Fruit fly (Drosophila melanogaster): ENCODE measurements around the gene CG3225.

Gene CG3225

DNA sequence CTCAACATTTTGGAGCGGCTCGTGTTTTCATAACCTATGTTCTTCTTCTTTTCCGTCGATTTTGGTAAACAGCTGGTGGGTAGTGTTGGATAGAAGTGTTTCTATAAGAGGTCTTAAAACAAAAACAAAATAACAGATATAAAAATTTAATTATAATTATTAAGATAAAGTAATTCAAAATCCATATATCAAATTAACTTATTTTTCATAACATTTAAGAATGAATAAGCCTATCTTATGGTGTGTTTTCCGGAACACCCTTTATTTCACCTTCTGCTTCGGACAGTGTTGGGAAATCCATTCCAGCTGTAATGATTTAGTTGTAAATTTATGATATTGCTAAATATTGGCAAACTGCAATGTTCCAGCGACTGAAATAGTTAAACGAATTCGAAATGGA, 32.3 kb upstream of the CG3225 start, which contains the start of the genes mRpS2 and Mon1 (continued):
- TF ChIP-seq CG10431 (GFP tag; optimal IDR thresholded peaks at IDR 0.05) (peak; percentile 56), jing (GFP tag; optimal IDR thresholded peaks at IDR 0.05) (no peak), CG11504 (tag; optimal IDR thresholded peaks at IDR 0.05) (peak; percentile 93), chn (GFP tag; optimal IDR thresholded peaks at IDR 0.05) (peak; percentile 90), seq (GFP tag; IDR thresholded peaks at IDR 0.05) (peak; percentile 90), pb (GFP tag; optimal IDR thresholded peaks at IDR 0.05) (peak; percentile 54), chm (GFP tag; IDR thresholded peaks at IDR 0.05) (peak; percentile 71), Hand (GFP tag; optimal IDR thresholded peaks at IDR 0.05) (peak; percentile 86), CoRest (tag; optimal IDR thresholded peaks at IDR 0.05) (peak; percentile 96), CG2678 (tag; optimal IDR thresholded peaks at IDR 0.05) (peak; percentile 97), nerfin-2 (GFP tag; IDR thresholded peaks at IDR 0.05; ENCODE audit: partially characterized antibody) (no peak), ci (GFP tag; IDR thresholded peaks at IDR 0.05) (peak; percentile 96), phol (tag; optimal IDR thresholded peaks at IDR 0.05) (peak; percentile 95), Aef1 (GFP tag; IDR thresholded peaks at IDR 0.05) (peak; percentile 96), odd (GFP tag; optimal IDR thresholded peaks at IDR 0.05) (peak; percentile 79), Dad (GFP tag; optimal IDR thresholded peaks at IDR 0.05) (peak; percentile 73), en (GFP tag; optimal IDR thresholded peaks at IDR 0.05) (peak; percentile 35), mld (GFP tag; IDR thresholded peaks at IDR 0.05; ENCODE audit: partially characterized antibody) (no peak), hb (GFP tag; IDR thresholded peaks at IDR 0.05; ENCODE audit: partially characterized antibody) (no peak), CG7556 (GFP tag; optimal IDR thresholded peaks at IDR 0.05) (peak; percentile 91), sr (GFP tag; IDR thresholded peaks at IDR 0.05) (peak; percentile 78; the same call in 2 of the 3 replicates), ab (GFP tag; optimal IDR thresholded peaks at IDR 0.05) (peak; percentile 60), mam (GFP tag; optimal IDR thresholded peaks at IDR 0.05) (peak; percentile 91), CG2199 (GFP tag; IDR thresholded peaks at IDR 0.05) (peak; percentile 93), Lim3 (GFP tag; IDR thresholded peaks at IDR 0.05) (peak; percentile 77), Chrac-16 (GFP tag; optimal IDR thresholded peaks at IDR 0.05) (peak; percentile 94), CG30020 (tag; optimal IDR thresholded peaks at IDR 0.05) (peak; percentile 81), CG6175 (GFP tag; IDR thresholded peaks at IDR 0.05) (peak; percentile 93), nom (GFP tag; optimal IDR thresholded peaks at IDR 0.05) (peak; percentile 79), Nf-YA (GFP tag; IDR thresholded peaks at IDR 0.05) (peak; percentile 88), kay (GFP tag; optimal IDR thresholded peaks at IDR 0.05) (peak; percentile 93), Elba2 (GFP tag; optimal IDR thresholded peaks at IDR 0.05) (peak; percentile 62), CG15479 (GFP tag; optimal IDR thresholded peaks at IDR 0.05) (no peak), hth (optimal IDR thresholded peaks at IDR 0.05) (no peak), twi (tag; optimal IDR thresholded peaks at IDR 0.05) (peak; percentile 81), gem (tag; optimal IDR thresholded peaks at IDR 0.05) (peak; percentile 99), CG7357 (GFP tag; IDR thresholded peaks at IDR 0.05) (peak; percentile 89), crp (GFP tag; optimal IDR thresholded peaks at IDR 0.05) (peak; percentile 64 to 91), pum (GFP tag; optimal IDR thresholded peaks at IDR 0.05) (peak; percentile 77), CG4404 (GFP tag; IDR thresholded peaks at IDR 0.05) (peak; percentile 85), CG6254 (GFP tag; optimal IDR thresholded peaks at IDR 0.05) (peak; percentile 89), stwl (tag; optimal IDR thresholded peaks at IDR 0.05) (peak; percentile 96), CG5245 (GFP tag; optimal IDR thresholded peaks at IDR 0.05) (peak; percentile 91), CG14860 (GFP tag; IDR thresholded peaks at IDR 0.05; ENCODE audit: partially characterized antibody) (no peak), fd102C (GFP tag; optimal IDR thresholded peaks at IDR 0.05) (peak; percentile 65), CG11560 (tag; IDR thresholded peaks at IDR 0.05) (peak; percentile 80), CG11085 (GFP tag; IDR thresholded peaks at IDR 0.05) (peak; percentile 97), CG6654 (GFP tag; optimal IDR thresholded peaks at IDR 0.05) (peak; percentile 61), CG34224 (GFP tag; IDR thresholded peaks at IDR 0.05; ENCODE audit: partially characterized antibody) (peak; percentile 23; the same call in 2 of the 3 replicates), CG42726 (GFP tag; IDR thresholded peaks at IDR 0.05; ENCODE audit: partially characterized antibody) (no peak)

Data from whole organism, embryonic.